Fruit fly (Drosophila melanogaster): ENCODE data around the gene CG33270.

DNA sequence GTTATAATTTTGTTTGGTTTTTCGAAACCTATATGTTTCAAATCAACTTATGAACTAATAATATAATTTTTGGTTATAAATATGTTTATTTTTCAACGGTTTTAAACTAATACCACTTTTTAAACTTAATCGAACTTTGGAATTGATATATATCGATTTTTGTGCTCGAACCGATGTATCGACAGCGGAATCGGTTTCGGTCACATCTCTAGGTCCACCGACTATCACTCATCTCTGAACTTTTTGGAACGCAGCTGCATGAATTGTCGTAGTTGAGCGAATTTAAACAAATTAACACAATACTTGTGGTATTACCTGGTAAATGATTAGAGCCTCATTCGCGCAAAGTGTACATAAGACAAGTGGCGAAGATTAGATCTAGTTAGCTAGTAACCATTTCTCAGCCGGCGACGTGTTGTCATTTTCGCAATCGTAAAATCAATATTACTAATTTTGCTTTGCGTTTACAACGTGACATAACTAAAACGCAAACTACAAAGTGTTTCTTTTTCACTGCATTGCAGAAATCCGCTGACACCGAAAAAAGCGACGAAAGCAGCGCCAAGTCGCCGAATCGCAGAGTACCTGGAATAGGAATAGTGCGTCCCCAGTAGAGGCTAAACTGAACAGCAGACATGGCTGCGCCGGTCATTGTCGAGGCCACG lies 49.5 kb upstream of the CG33270 start, which contains the start of gene Apt1:
- no peak for TF ChIP-seq psq (optimal IDR thresholded peaks at IDR 0.05)
- no peak for TF ChIP-seq pan (optimal IDR thresholded peaks at IDR 0.05)
- no peak for TF ChIP-seq usp (GFP tag; optimal IDR thresholded peaks at IDR 0.05)
- TF ChIP-seq EcR (GFP tag; optimal IDR thresholded peaks at IDR 0.05) = no peak
- TF ChIP-seq Dll (optimal IDR thresholded peaks at IDR 0.05) = no peak

All from whole organism.